Fruit fly (Drosophila melanogaster): ENCODE measurements around the gene tgo.

Gene tgo

DNA sequence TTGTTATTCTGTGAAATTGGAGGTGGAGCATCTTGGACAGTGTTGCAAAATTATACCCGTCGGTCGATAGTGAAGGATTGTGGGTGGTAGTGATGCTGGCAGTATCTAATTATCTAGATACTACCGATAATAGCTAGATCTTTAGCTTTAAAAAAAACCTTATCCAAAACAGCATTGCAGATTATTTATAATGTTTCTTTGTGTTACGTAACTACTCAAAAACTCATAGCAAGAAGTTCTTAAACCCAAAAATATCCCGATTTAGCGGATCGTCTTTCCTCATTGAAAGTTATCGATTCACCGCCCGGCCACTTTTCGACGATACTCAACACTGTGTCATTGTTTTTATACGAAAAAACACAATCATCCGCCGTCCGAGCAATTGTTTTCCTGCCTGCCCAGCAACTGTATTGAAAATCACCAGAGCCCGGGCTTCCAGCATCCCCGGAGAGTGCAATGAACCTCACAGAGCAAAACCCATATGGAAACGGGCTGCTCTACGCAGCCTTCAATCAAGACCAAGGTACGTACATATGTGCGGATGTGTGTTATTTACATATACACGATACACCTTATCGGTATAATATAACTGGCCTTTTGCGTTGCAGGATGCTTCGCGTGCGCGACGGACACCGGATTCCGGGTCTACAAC lies 26.8 kb downstream of the tgo start, which contains the start of gene CG11975 (continued):
- no peak for TF ChIP-seq exex (tag; optimal IDR thresholded peaks at IDR 0.05)
- TF ChIP-seq vnd (GFP tag; IDR thresholded peaks at IDR 0.05; ENCODE audit: partially characterized antibody): peak; percentile 68
- peak; percentile 55; the same call in 1 of the 2 replicates for TF ChIP-seq CG11247 (GFP tag; IDR thresholded peaks at IDR 0.05)
- no peak for TF ChIP-seq CG31441 (GFP tag; IDR thresholded peaks at IDR 0.05)
- TF ChIP-seq CG11398 (GFP tag; optimal IDR thresholded peaks at IDR 0.05): peak; percentile 60
- no peak for TF ChIP-seq Sox100B (GFP tag; optimal IDR thresholded peaks at IDR 0.05)
- TF ChIP-seq gsb (GFP tag; IDR thresholded peaks at IDR 0.05): 0 out of 2 replicates have a peak, but pooled peaks have one; percentile 12
- TF ChIP-seq tll (GFP tag; optimal IDR thresholded peaks at IDR 0.05): peak in 1 of 2 experiments; percentile 51
- 0 out of 2 replicates have a peak, but pooled peaks have one; percentile 44 for TF ChIP-seq Awh (GFP tag; IDR thresholded peaks at IDR 0.05)
- TF ChIP-seq phol (tag; optimal IDR thresholded peaks at IDR 0.05): peak; percentile 83

DNA sequence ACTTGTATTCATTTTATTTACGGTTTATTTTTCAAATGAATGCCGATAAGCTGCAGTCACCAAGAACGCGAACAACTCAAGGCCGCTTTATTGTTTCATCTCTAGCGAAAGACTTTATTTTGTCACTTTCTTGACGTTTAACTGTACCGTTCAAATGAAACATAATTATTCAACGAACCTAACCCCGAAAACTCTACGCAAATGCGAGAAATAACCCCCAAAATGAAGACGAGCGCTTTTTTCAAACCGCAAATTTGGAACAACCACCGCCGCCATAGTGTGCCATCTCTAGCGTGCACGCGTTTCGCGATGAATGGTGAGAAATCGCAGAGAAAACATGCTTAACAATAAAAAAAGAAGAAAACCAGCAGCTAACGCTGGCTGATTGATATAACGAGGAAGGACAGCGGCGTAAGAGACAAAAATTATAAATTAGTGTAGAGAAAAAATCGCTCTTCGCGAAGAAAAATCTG lies 35.2 kb downstream of the tgo start, which contains the start of gene CG11970:
Gene CG11970 (plus strand): TSS at position 117 of the 473 bp plus-strand sequence.
- TF ChIP-seq B-H2 (GFP tag; optimal IDR thresholded peaks at IDR 0.05) (no peak), CG4854 (GFP tag; optimal IDR thresholded peaks at IDR 0.05) (no peak), tin (GFP tag; optimal IDR thresholded peaks at IDR 0.05) (peak; percentile 23), CG18599 (GFP tag; optimal IDR thresholded peaks at IDR 0.05) (no peak), Atf-2 (GFP tag; optimal IDR thresholded peaks at IDR 0.05) (peak; percentile 17), CG12391 (tag; optimal IDR thresholded peaks at IDR 0.05) (peak; percentile 32), gt (GFP tag; IDR thresholded peaks at IDR 0.05) (no peak), peb (GFP tag; IDR thresholded peaks at IDR 0.05) (no peak), CG1832 (GFP tag; optimal IDR thresholded peaks at IDR 0.05) (no peak), CG33557 (GFP tag; optimal IDR thresholded peaks at IDR 0.05) (no peak), chinmo (GFP tag; IDR thresholded peaks at IDR 0.05; ENCODE audit: partially characterized antibody) (no peak), E2f1 (GFP tag; IDR thresholded peaks at IDR 0.05) (no peak), ase (GFP tag; IDR thresholded peaks at IDR 0.05) (no peak), kah (GFP tag; optimal IDR thresholded peaks at IDR 0.05) (no peak), gcm2 (GFP tag; optimal IDR thresholded peaks at IDR 0.05) (no peak), CG15696 (tag; optimal IDR thresholded peaks at IDR 0.05) (peak; percentile 19), CG12219 (GFP tag; optimal IDR thresholded peaks at IDR 0.05) (no peak), jumu (GFP tag; optimal IDR thresholded peaks at IDR 0.05) (peak; percentile 22), Ssrp (tag; optimal IDR thresholded peaks at IDR 0.05) (peak; percentile 14), CG15514 (GFP tag; optimal IDR thresholded peaks at IDR 0.05) (peak; percentile 66), Vsx1 (GFP tag; optimal IDR thresholded peaks at IDR 0.05) (no peak), CG30403 (GFP tag; optimal IDR thresholded peaks at IDR 0.05) (peak; percentile 67), sim (GFP tag; IDR thresholded peaks at IDR 0.05) (no peak), CG3995 (GFP tag; optimal IDR thresholded peaks at IDR 0.05) (peak; percentile 20), CG2120 (GFP tag; optimal IDR thresholded peaks at IDR 0.05) (peak; percentile 68), Tbp (GFP tag; optimal IDR thresholded peaks at IDR 0.05) (no peak), so (GFP tag; IDR thresholded peaks at IDR 0.05) (no peak), CG2875 (GFP tag; optimal IDR thresholded peaks at IDR 0.05) (no peak), CG14860 (GFP tag; IDR thresholded peaks at IDR 0.05; ENCODE audit: partially characterized antibody) (peak; percentile 26; the same call in 1 of the 3 replicates), Awh (GFP tag; IDR thresholded peaks at IDR 0.05) (no peak), CG17568 (GFP tag; optimal IDR thresholded peaks at IDR 0.05) (no peak), CG7745 (tag; optimal IDR thresholded peaks at IDR 0.05) (no peak), CG10565 (GFP tag; optimal IDR thresholded peaks at IDR 0.05) (no peak), CG7271 (tag; optimal IDR thresholded peaks at IDR 0.05) (no peak), Poxn (GFP tag; IDR thresholded peaks at IDR 0.05) (no peak), CG9932 (GFP tag; IDR thresholded peaks at IDR 0.05) (peak; percentile 72), zen (tag; optimal IDR thresholded peaks at IDR 0.05) (no peak), emc (GFP tag; optimal IDR thresholded peaks at IDR 0.05) (no peak), CG17612 (GFP tag; IDR thresholded peaks at IDR 0.05) (no peak)

All from whole organism, embryonic.